Fruit fly (Drosophila melanogaster): ENCODE data around the gene Rsf1.

Gene Rsf1

dm6 chr2L:10260750-10261493 is 2.4 kb downstream of the Rsf1 start, which contains the start of gene Pten (continued):
- TF ChIP-seq gce (GFP tag; IDR thresholded peaks at IDR 0.05) (no peak), ase (GFP tag; IDR thresholded peaks at IDR 0.05) (no peak; the same call in 2 of the 3 replicates), CG8944 (GFP tag; optimal IDR thresholded peaks at IDR 0.05) (peak; percentile 37), CG2889 (GFP tag; IDR thresholded peaks at IDR 0.05) (no peak), fd3F (GFP tag; optimal IDR thresholded peaks at IDR 0.05) (peak; percentile 42), Nf-YC (tag; optimal IDR thresholded peaks at IDR 0.05) (peak; percentile 54), phol (tag; optimal IDR thresholded peaks at IDR 0.05) (peak; percentile 85), abd-A (tag; optimal IDR thresholded peaks at IDR 0.05) (no peak), hbn (GFP tag; IDR thresholded peaks at IDR 0.05; ENCODE audit: partially characterized antibody) (peak; percentile 62), CG10321 (GFP tag; IDR thresholded peaks at IDR 0.05) (no peak), CG13624 (GFP tag; optimal IDR thresholded peaks at IDR 0.05) (peak; percentile 51), CG13775 (GFP tag; optimal IDR thresholded peaks at IDR 0.05) (peak; percentile 83), CTCF (GFP tag; optimal IDR thresholded peaks at IDR 0.05) (peak; percentile 4), sisA (GFP tag; IDR thresholded peaks at IDR 0.05) (no peak), dati (GFP tag; IDR thresholded peaks at IDR 0.05) (no peak), CG13894 (tag; optimal IDR thresholded peaks at IDR 0.05) (no peak), slp2 (GFP tag; optimal IDR thresholded peaks at IDR 0.05) (peak; percentile 66), D (optimal IDR thresholded peaks at IDR 0.05) (no peak), D (GFP tag; optimal IDR thresholded peaks at IDR 0.05) (peak; percentile 65), HmgZ (tag; optimal IDR thresholded peaks at IDR 0.05) (peak; percentile 57), lbe (GFP tag; optimal IDR thresholded peaks at IDR 0.05) (peak; percentile 7), chn (GFP tag; optimal IDR thresholded peaks at IDR 0.05) (peak; percentile 73), unpg (GFP tag; optimal IDR thresholded peaks at IDR 0.05) (peak; percentile 41), gro (GFP tag; optimal IDR thresholded peaks at IDR 0.05) (peak; percentile 59), Atf6 (GFP tag; IDR thresholded peaks at IDR 0.05) (peak; percentile 70), CG6175 (GFP tag; IDR thresholded peaks at IDR 0.05) (no peak), Sin3A (optimal IDR thresholded peaks at IDR 0.05) (no peak), Ravus (GFP tag; IDR thresholded peaks at IDR 0.05) (no peak; the same call in 1 of the 2 replicates), CG3995 (GFP tag; optimal IDR thresholded peaks at IDR 0.05) (peak; percentile 5)

DNA sequence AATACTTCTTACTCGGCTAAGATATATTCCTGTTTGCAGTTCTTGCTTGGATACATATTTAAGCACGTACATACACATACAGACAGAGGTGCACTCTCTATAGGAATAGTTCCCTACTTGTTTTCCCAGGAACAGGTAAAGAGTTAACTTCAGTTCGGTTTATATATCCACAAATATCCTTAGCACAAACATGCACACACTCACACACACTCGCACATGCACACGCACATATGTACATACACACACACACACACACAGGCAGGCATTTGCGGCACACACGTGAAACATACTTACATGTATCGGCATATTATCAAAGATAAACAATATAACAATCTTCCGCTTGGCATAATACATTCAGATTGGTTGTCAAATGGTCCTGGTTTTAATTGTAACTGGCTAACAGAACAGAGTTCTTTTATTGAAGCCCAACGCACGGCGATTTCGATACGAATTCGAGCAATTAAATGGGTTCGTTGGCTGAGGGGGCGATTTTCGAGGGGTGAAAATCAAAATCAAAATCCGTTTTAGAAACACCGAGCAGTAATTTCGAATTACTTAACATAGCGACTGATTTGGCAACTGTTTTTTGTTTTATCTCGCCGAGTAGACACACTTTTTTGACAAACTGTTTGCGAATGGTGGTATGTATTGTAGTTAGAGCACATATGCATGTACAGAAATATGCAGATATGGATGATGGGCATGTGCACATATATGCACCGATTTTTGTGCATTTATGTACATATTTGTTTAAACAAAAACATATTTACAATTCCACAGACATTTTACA is 3.2 kb downstream of the Rsf1 start:
- TF ChIP-seq cg (GFP tag; optimal IDR thresholded peaks at IDR 0.05) (peak; percentile 91), Drgx (GFP tag; IDR thresholded peaks at IDR 0.05) (0 out of 2 replicates have a peak, but pooled peaks have one; percentile 27), pan (optimal IDR thresholded peaks at IDR 0.05) (no peak), pan (GFP tag; optimal IDR thresholded peaks at IDR 0.05 in 1 of 2, IDR thresholded peaks at IDR 0.05 in 1 of 2) (peak in 1 of 2 experiments; percentile 48), lola (GFP tag; optimal IDR thresholded peaks at IDR 0.05) (peak in 1 of 3 experiments; percentile 44), Sox102F (GFP tag; optimal IDR thresholded peaks at IDR 0.05) (no peak), Kr (GFP tag; optimal IDR thresholded peaks at IDR 0.05) (peak; percentile 68), CG11695 (GFP tag; IDR thresholded peaks at IDR 0.05) (no peak), CG7987 (GFP tag; optimal IDR thresholded peaks at IDR 0.05) (no peak), zfh1 (GFP tag; IDR thresholded peaks at IDR 0.05) (peak; percentile 13; the same call in 1 of the 3 replicates), lov (optimal IDR thresholded peaks at IDR 0.05) (peak; percentile 80), lov (GFP tag; IDR thresholded peaks at IDR 0.05) (no peak), sd (tag; optimal IDR thresholded peaks at IDR 0.05) (no peak), gce (GFP tag; IDR thresholded peaks at IDR 0.05) (no peak), eve (GFP tag; optimal IDR thresholded peaks at IDR 0.05) (peak in 1 of 2 experiments; percentile 36), schlank (tag; optimal IDR thresholded peaks at IDR 0.05) (no peak), sens (GFP tag) (peak; percentile 49), chinmo (GFP tag; IDR thresholded peaks at IDR 0.05; ENCODE audit: partially characterized antibody) (no peak), so (GFP tag; IDR thresholded peaks at IDR 0.05) (no peak), ERR (GFP tag; optimal IDR thresholded peaks at IDR 0.05) (no peak), CG15479 (GFP tag; optimal IDR thresholded peaks at IDR 0.05) (peak; percentile 47), CG8388 (GFP tag; optimal IDR thresholded peaks at IDR 0.05) (peak; percentile 99), CG17612 (GFP tag; IDR thresholded peaks at IDR 0.05) (no peak)

Measured in whole organism, embryonic.